Worm (Caenorhabditis elegans): ENCODE data around the gene mps-2.
"Not testable (repeated sequence)": the region's sequence is repeated elsewhere in the genome, so short reads cannot be mapped to it uniquely, and the experiment has no call there.

Gene mps-2

DNA sequence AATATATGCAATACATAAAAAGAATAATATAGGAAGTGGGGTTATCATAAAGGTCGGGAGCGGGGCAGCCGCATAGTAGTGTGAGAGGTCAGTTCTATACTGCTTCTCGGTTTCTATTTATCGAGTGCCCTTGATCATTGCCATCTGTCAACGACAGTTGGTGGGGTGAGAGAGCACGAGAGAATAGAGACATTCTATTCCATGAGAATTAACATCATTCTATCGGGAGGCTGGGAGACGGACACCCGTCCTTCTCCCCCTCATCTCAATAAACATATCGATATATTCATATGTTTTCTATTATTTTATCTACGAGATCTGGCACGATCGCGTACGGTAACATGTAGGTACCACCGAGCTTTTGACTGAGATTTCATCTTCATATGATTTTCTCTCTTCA lies at the start of gene mps-2:
Gene mps-2 (minus strand): TSS at position 101 of the 400 bp plus-strand sequence.
- not testable (repeated sequence) for TF ChIP-seq ztf-4 (tag; optimal IDR thresholded peaks at IDR 0.05); unc-62 (GFP tag; optimal IDR thresholded peaks at IDR 0.05); elt-3 (tag; optimal IDR thresholded peaks at IDR 0.05)

DNA sequence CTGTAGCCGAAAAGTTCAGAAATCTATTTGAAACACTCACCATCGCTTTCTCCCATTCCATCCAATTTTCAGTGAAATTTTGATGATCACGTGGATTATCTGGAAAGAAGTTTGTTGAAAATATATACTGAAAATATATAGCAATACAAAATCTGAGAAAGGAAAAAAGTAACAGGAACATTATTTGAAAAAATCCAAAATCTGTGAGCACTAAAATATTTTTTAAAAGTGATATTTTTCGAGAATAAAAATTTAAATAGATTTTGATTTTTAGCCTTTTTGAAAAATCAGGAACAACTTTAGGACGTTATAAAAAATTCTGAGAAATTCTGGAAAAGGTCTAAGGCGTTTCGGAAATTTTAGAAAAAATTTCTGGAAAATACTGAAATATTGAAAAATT lies 45.0 kb upstream of the mps-2 start, which contains the start of gene dmsr-4:
Gene dmsr-4 (minus strand): TSS at position 101 of the 400 bp plus-strand sequence.
- no peak for TF ChIP-seq fkh-2 (tag; optimal IDR thresholded peaks at IDR 0.05)
- TF ChIP-seq lin-39 (tag; optimal IDR thresholded peaks at IDR 0.05): no peak
- no peak for TF ChIP-seq nhr-67 (tag; optimal IDR thresholded peaks at IDR 0.05)
- TF ChIP-seq ZK546.5 (tag; optimal IDR thresholded peaks at IDR 0.05): no peak
- no peak for TF ChIP-seq nhr-23 (tag; optimal IDR thresholded peaks at IDR 0.05)
- no peak for TF ChIP-seq tbx-2 (tag; optimal IDR thresholded peaks at IDR 0.05)
- TF ChIP-seq sea-2 (GFP tag; optimal IDR thresholded peaks at IDR 0.05): no peak
- TF ChIP-seq lsy-12 (tag; optimal IDR thresholded peaks at IDR 0.05): no peak
- no peak for TF ChIP-seq ceh-28 (tag; optimal IDR thresholded peaks at IDR 0.05)
- TF ChIP-seq egl-5 (tag; optimal IDR thresholded peaks at IDR 0.05): no peak
- TF ChIP-seq mdl-1 (tag; optimal IDR thresholded peaks at IDR 0.05): no peak
- no peak for TF ChIP-seq egl-27 (tag; optimal IDR thresholded peaks at IDR 0.05)
- TF ChIP-seq ztf-4 (tag; optimal IDR thresholded peaks at IDR 0.05): no peak
- TF ChIP-seq nhr-25 (tag; optimal IDR thresholded peaks at IDR 0.05): no peak
- no peak for TF ChIP-seq pqm-1 (tag; optimal IDR thresholded peaks at IDR 0.05)

DNA sequence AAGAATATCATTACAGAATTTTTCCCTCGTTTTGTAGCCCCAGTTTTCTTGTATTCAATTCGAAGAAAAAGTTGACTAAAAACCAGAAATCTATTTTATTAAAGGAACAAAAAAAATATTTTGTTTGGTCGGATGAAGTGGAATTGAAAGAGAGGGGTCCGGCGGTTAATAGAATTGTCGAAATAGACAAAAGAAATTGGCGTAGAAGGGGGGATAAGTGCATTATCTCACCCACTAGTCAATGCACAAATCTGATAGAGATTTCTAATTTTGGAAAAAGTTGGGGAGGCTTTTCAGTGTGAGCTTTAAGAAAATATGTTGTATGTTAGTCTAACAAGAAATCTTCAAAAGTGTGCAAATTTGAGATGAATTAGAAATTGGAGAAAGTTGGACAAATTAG lies 42.5 kb upstream of the mps-2 start:
- TF ChIP-seq lin-15B (tag; optimal IDR thresholded peaks at IDR 0.05) (no peak), daf-12 (tag; optimal IDR thresholded peaks at IDR 0.05) (no peak), nhr-77 (tag; optimal IDR thresholded peaks at IDR 0.05) (no peak), nhr-12 (tag; optimal IDR thresholded peaks at IDR 0.05) (no peak), hmg-11 (tag; optimal IDR thresholded peaks at IDR 0.05) (no peak), ztf-11 (tag; optimal IDR thresholded peaks at IDR 0.05) (no peak), ceh-9 (tag; optimal IDR thresholded peaks at IDR 0.05) (no peak)

- TF ChIP-seq ceh-9 (tag; optimal IDR thresholded peaks at IDR 0.05): no peak
- TF ChIP-seq nhr-67 (tag; optimal IDR thresholded peaks at IDR 0.05): no peak
- no peak for TF ChIP-seq elt-3 (tag; optimal IDR thresholded peaks at IDR 0.05)
- TF ChIP-seq elt-2 (tag; optimal IDR thresholded peaks at IDR 0.05): no peak
- no peak for TF ChIP-seq mml-1 (tag; optimal IDR thresholded peaks at IDR 0.05)
- TF ChIP-seq elt-1 (tag; optimal IDR thresholded peaks at IDR 0.05): no peak
- TF ChIP-seq fkh-10 (GFP tag; optimal IDR thresholded peaks at IDR 0.05): no peak
Observed at ce11 chrII:349749-350148, 37.7 kb upstream of the mps-2 start.

DNA sequence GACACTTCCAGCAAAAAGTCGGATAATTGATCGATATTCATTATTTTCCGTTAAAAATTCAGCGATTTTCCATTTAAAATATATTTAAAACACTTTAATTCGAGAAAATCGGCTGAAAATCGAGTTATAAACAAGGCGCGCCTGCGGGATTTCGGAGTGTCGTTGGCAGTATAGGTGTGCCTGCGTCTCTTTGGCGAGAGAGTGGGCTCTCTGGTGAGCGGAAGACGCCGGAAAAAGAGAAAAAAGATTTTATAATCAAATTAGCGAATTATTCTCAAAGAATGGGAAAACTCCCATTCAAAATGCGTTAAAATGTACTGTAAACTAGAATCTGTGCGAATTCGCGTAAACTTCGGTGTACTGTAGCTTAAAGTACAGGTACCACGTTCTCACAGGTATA lies 35.7 kb upstream of the mps-2 start, which contains the start of gene D1069.3:
Gene D1069.3 (minus strand): TSS at position 158 of the 400 bp plus-strand sequence.
- no peak for TF ChIP-seq nhr-76 (tag; optimal IDR thresholded peaks at IDR 0.05)
- TF ChIP-seq egl-5 (tag; optimal IDR thresholded peaks at IDR 0.05): peak; percentile 14
- peak; percentile 77 for TF ChIP-seq hmg-11 (tag; optimal IDR thresholded peaks at IDR 0.05)
- TF ChIP-seq lin-15B (tag; optimal IDR thresholded peaks at IDR 0.05): peak; percentile 28
- no peak for TF ChIP-seq ceh-16 (tag; optimal IDR thresholded peaks at IDR 0.05)
- peak; percentile 37 for TF ChIP-seq pha-4 (tag; optimal IDR thresholded peaks at IDR 0.05)
- peak; percentile 55 for TF ChIP-seq nfya-1 (tag; optimal IDR thresholded peaks at IDR 0.05; ENCODE audit: insufficient read depth)

DNA sequence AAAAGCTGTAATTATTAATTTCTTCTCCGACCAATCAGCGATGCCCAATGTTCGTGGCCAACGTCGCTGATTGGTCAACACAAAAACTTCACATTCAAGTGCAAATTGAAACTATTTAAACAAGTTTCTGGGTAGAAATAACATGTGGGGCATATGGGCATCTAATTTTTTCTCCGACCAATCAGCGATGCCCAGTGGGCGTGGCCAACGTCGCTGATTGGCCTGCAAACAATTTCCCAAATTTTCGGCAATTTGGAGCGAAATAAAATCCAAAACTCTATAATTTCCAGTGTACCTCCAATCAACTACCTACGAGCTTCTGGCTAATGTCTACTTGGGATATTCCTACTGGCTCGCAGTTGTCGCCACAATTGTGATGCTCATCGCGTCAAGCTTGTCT lies 29.3 kb upstream of the mps-2 start:
- TF ChIP-seq tbx-2 (tag; optimal IDR thresholded peaks at IDR 0.05): no peak
- TF ChIP-seq jun-1 (tag; optimal IDR thresholded peaks at IDR 0.05): no peak
- peak; percentile 97 for TF ChIP-seq nfya-1 (tag; optimal IDR thresholded peaks at IDR 0.05; ENCODE audit: insufficient read depth)
